Worm (Caenorhabditis elegans) whole organism, early embryonic: ENCODE data around the gene rbg-3.
A peak's percentile ranks its signal among the peaks of the same experiment; 100 is the strongest.
"Not testable (repeated sequence)": the region's sequence is repeated elsewhere in the genome, so short reads cannot be mapped to it uniquely, and the experiment has no call there.

ENCODE experiments used
- B0310.2 ChIP-seq: sonication (generic microtip); optimal IDR thresholded peaks from 2 replicates; lab custom pipeline; 2016; ENCODE audit warnings: mild to moderate bottlenecking, missing genetic modification characterization, missing compliant biosample characterization
- F13C5.2 ChIP-seq: sonication (generic microtip); optimal IDR thresholded peaks from 2 replicates; lab custom pipeline; 2017; ENCODE audit warnings: mild to moderate bottlenecking, missing genetic modification characterization, inconsistent platforms, missing compliant biosample characterization
- aly-1 ChIP-seq: sonication (generic microtip); optimal IDR thresholded peaks from 2 replicates; lab custom pipeline; 2016; ENCODE audit warnings: missing genetic modification characterization, missing compliant biosample characterization
- ama-1 ChIP-seq: fragments of 150-350 bp; optimal IDR thresholded peaks from 2 replicates; lab custom pipeline; 2014
- ceh-13 ChIP-seq: fragments of 200-800 bp; sonication (Bioruptor generic); optimal IDR thresholded peaks from 2 replicates; lab custom pipeline; 2018; ENCODE audit warnings: mild to moderate bottlenecking, missing genetic modification characterization, missing compliant biosample characterization
- ceh-36 ChIP-seq: sonication (generic microtip); optimal IDR thresholded peaks from 2 replicates; lab custom pipeline; 2016; ENCODE audit warnings: missing genetic modification characterization, inconsistent platforms, missing compliant biosample characterization
- ets-7 ChIP-seq: sonication (generic microtip); optimal IDR thresholded peaks from 2 replicates; lab custom pipeline; 2016; ENCODE audit warnings: missing genotype, missing genetic modification characterization, missing compliant biosample characterization
- flt-1 ChIP-seq: fragments of 200-800 bp; sonication (Bioruptor generic); IDR thresholded peaks from 2 replicates; pipeline ENCODE4 v1.3.6; 2022; ENCODE audit warnings: missing genetic modification characterization, missing compliant biosample characterization
- hmbx-1 ChIP-seq: sonication (generic microtip); optimal IDR thresholded peaks from 2 replicates; lab custom pipeline; 2016; ENCODE audit warnings: mild to moderate bottlenecking, missing genetic modification characterization, missing compliant biosample characterization
- hmg-4 ChIP-seq: fragments of 200-800 bp; sonication (Bioruptor generic); optimal IDR thresholded peaks from 2 replicates; lab custom pipeline; 2018; ENCODE audit warnings: mild to moderate bottlenecking, missing genetic modification characterization, missing compliant biosample characterization
- hnd-1 ChIP-seq: sonication (generic microtip); optimal IDR thresholded peaks from 2 replicates; lab custom pipeline; 2016; ENCODE audit warnings: missing genetic modification characterization, missing compliant biosample characterization
- pes-1 ChIP-seq: fragments of 200-800 bp; sonication (Bioruptor generic); IDR thresholded peaks from 2 replicates; pipeline ENCODE4 v1.3.6; 2022; ENCODE audit warnings: missing genetic modification reagents, missing genetic modification characterization, missing compliant biosample characterization
- scrt-1 ChIP-seq: fragments of 200-800 bp; sonication (Bioruptor generic); IDR thresholded peaks from 2 replicates; pipeline ENCODE4 v1.3.6; 2022; ENCODE audit warnings: missing genetic modification characterization, missing compliant biosample characterization
- sea-1 ChIP-seq: fragments of 200-800 bp; sonication (Bioruptor generic); conservative IDR thresholded peaks from 2 replicates; pipeline ENCODE4 v1.3.6; 2022; ENCODE audit warnings: missing genetic modification characterization, missing compliant biosample characterization
- tbx-11 ChIP-seq: fragments of 200-800 bp; sonication (Bioruptor generic); IDR thresholded peaks from 2 replicates; pipeline ENCODE4 v1.3.6; 2022; ENCODE audit warnings: missing genetic modification characterization, missing compliant biosample characterization
- tbx-37 ChIP-seq: fragments of 200-800 bp; sonication (Bioruptor generic); conservative IDR thresholded peaks from 2 replicates; pipeline ENCODE4 v1.3.6; 2022; ENCODE audit warnings: missing genetic modification reagents, missing genetic modification characterization, missing compliant biosample characterization
- tra-4 ChIP-seq: sonication (generic microtip); optimal IDR thresholded peaks from 2 replicates; lab custom pipeline; 2017; ENCODE audit warnings: missing genetic modification characterization, missing compliant biosample characterization

Gene rbg-3

ce11 chrIII:4767869-4768645 is 13.8 kb downstream of the rbg-3 start:
- TF ChIP-seq flt-1 (GFP tag; lab: Robert Waterston, UW) (no peak), hmbx-1 (tag; lab: Kevin White, UChicago) (no peak), tbx-37 (no peak), tbx-11 (GFP tag; lab: Robert Waterston, UW) (no peak), hmg-4 (GFP tag; lab: Kevin White, UChicago) (no peak), ama-1 (lab: Kevin White, UChicago) (no peak), scrt-1 (no peak), aly-1 (tag; lab: Kevin White, UChicago) (no peak), ceh-36 (no peak), ets-7 (tag; lab: Kevin White, UChicago) (no peak), tra-4 (tag; lab: Kevin White, UChicago) (no peak)

- TF ChIP-seq B0310.2 (tag; lab: Kevin White, UChicago) (no peak), flt-1 (GFP tag; lab: Robert Waterston, UW) (no peak), aly-1 (tag; lab: Kevin White, UChicago) (no peak), hnd-1 (tag; lab: Kevin White, UChicago) (no peak)
These were observed 23.8 kb downstream of the rbg-3 start, which contains the start of gene B0393.7 for ce11 chrIII:4778003-4778402. Gene B0393.7, minus strand, starts transcription at chrIII:4778103.

ce11 chrIII:4779855-4780254 is 25.6 kb downstream of the rbg-3 start, which contains the start of gene B0393.9:
Gene B0393.9, minus strand, starts transcription at chrIII:4780157.
- TF ChIP-seq tbx-37 (no peak), B0310.2 (tag; lab: Kevin White, UChicago) (no peak), ama-1 (lab: Kevin White, UChicago) (no peak)

ce11 chrIII:4781937-4782576 is 27.8 kb downstream of the rbg-3 start, which contains the start of the genes gex-5 and C38D4.10:
Gene gex-5, minus strand, starts transcription at chrIII:4781987.
Gene C38D4.10, plus strand, starts transcription at chrIII:4782526.
- not testable (repeated sequence) for TF ChIP-seq hmbx-1 (tag; lab: Kevin White, UChicago); sea-1 (GFP tag; lab: Robert Waterston, UW); F13C5.2 (tag; lab: Kevin White, UChicago)

- not testable (repeated sequence) for TF ChIP-seq ama-1 (lab: Kevin White, UChicago); F13C5.2 (tag; lab: Kevin White, UChicago); scrt-1
These were observed 30.9 kb downstream of the rbg-3 start, which contains the start of gene enu-3.2 for ce11 chrIII:4785131-4785530. Gene enu-3.2, minus strand, starts transcription at chrIII:4785235.

- TF ChIP-seq sea-1 (GFP tag; lab: Robert Waterston, UW), result no peak
- no peak for TF ChIP-seq tbx-37
- TF ChIP-seq aly-1 (tag; lab: Kevin White, UChicago), result no peak
- TF ChIP-seq pes-1 (GFP tag; lab: Robert Waterston, UW), result no peak
- TF ChIP-seq hnd-1 (tag; lab: Kevin White, UChicago), result no peak
These were observed 31.5 kb downstream of the rbg-3 start, which contains the start of gene mel-28 for ce11 chrIII:4785714-4786113. Gene mel-28, plus strand, starts transcription at chrIII:4786080.

- TF ChIP-seq flt-1 (GFP tag; lab: Robert Waterston, UW), result no peak
- TF ChIP-seq aly-1 (tag; lab: Kevin White, UChicago), result no peak
- TF ChIP-seq F13C5.2 (tag; lab: Kevin White, UChicago), result no peak
- no peak for TF ChIP-seq ceh-36
- no peak for TF ChIP-seq pes-1 (GFP tag; lab: Robert Waterston, UW)
- no peak for TF ChIP-seq B0310.2 (tag; lab: Kevin White, UChicago)
- TF ChIP-seq tbx-11 (GFP tag; lab: Robert Waterston, UW), result no peak
- no peak for TF ChIP-seq ceh-13 (GFP tag; lab: Kevin White, UChicago)
- no peak for TF ChIP-seq tbx-37
- no peak for TF ChIP-seq hmbx-1 (tag; lab: Kevin White, UChicago)
These were observed 38.4 kb downstream of the rbg-3 start, which contains the start of gene mip-1 for ce11 chrIII:4792560-4793136. Gene mip-1, plus strand, starts transcription at chrIII:4793086.

ce11 chrIII:4796039-4796438 is 41.8 kb downstream of the rbg-3 start:
- TF ChIP-seq F13C5.2 (tag; lab: Kevin White, UChicago) (no peak), ceh-36 (no peak), scrt-1 (no peak), hmg-4 (GFP tag; lab: Kevin White, UChicago) (peak; percentile 29)
